Worm (Caenorhabditis elegans) whole organism, midembryonic: ENCODE results near the gene cest-33.

ENCODE experiments used
- T22C8.4 ChIP-seq: fragments of 200-800 bp; sonication (Bioruptor generic); IDR thresholded peaks from 2 replicates; pipeline ENCODE4 v1.3.6; 2022; ENCODE audit warnings: missing genetic modification characterization, missing compliant biosample characterization
- cog-1 ChIP-seq: sonication (generic microtip); optimal IDR thresholded peaks from 2 replicates; lab custom pipeline; 2016; ENCODE audit warnings: missing genetic modification characterization, missing compliant biosample characterization
- flt-1 ChIP-seq: fragments of 200-800 bp; sonication (Bioruptor generic); IDR thresholded peaks from 2 replicates; pipeline ENCODE4 v1.3.6; 2022; ENCODE audit warnings: missing genetic modification characterization, missing compliant biosample characterization
- klf-2 ChIP-seq: fragments of 200-800 bp; sonication (Bioruptor generic); conservative IDR thresholded peaks from 2 replicates; pipeline ENCODE4 v1.3.6; 2022; ENCODE audit warnings: missing genetic modification reagents, missing genetic modification characterization, missing compliant biosample characterization
- med-1 ChIP-seq: sonication (generic microtip); optimal IDR thresholded peaks from 2 replicates; lab custom pipeline; 2017; ENCODE audit warnings: missing genetic modification characterization, mild to moderate bottlenecking, missing compliant biosample characterization, antibody characterized with exemption, missing genetic modification reagents; ENCODE audit not compliant: insufficient read depth
- tab-1 ChIP-seq: fragments of 200-800 bp; sonication (Bioruptor generic); IDR thresholded peaks from 2 replicates; pipeline ENCODE4 v1.3.6; 2022; ENCODE audit warnings: missing genetic modification characterization, missing compliant biosample characterization
- ztf-23 ChIP-seq: fragments of 200-800 bp; sonication (Bioruptor generic); IDR thresholded peaks from 2 replicates; pipeline ENCODE4 v1.3.6; 2022; ENCODE audit warnings: missing genetic modification reagents, missing genetic modification characterization, missing compliant biosample characterization

DNA sequence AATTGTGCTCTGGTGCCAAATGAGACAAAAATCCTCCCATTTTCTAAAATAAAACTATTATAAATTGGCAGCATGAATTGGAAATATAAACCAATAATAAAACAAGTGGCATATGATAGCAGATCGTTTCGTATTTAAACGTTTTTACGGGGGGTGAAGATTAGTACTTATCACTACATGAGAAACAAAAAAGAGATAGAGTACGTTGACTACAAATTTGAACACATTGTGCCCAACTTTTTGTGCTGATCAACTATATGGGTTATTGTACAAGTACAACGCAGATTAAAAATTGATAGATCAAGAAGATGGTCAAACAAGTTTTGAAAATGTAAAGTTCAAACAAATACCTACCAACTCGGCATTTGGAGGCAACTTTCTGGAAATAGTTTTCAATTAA, 3.0 kb upstream of the cest-33 start:
- TF ChIP-seq flt-1 (GFP tag; lab: Robert Waterston, UW): no peak
- no peak for TF ChIP-seq tab-1 (GFP tag; lab: Robert Waterston, UW)
- no peak for TF ChIP-seq klf-2
- no peak for TF ChIP-seq cog-1 (tag; lab: Kevin White, UChicago)
- no peak for TF ChIP-seq ztf-23 (GFP tag; lab: Robert Waterston, UW)
- TF ChIP-seq med-1 (GFP tag; lab: Kevin White, UChicago): no peak
- TF ChIP-seq T22C8.4 (GFP tag; lab: Robert Waterston, UW): no peak
